Worm (Caenorhabditis elegans): Measurements from ENCODE around the gene Y51H7C.12.

Y51H7C.12 gene

DNA sequence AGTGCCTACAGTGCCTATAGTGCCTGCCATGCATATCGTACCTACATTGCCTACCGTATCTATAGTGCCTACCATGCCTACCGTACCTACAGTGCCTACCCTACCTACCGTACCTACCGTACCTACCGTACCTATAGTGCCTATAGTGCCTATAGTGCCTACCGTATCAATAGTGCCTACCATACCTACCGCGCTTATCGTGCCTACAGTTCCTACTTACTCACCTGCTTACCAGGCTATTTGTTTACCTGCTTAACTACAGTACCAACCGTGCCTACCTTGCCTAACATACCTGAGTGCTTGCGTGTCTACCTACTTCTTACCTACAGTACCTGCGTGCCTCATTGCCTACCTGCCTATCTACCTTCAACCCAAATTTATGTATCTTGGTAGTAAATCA, 5.1 kb downstream of the Y51H7C.12 start:
- no peak for TF ChIP-seq W03F9.2 (tag; optimal IDR thresholded peaks at IDR 0.05)
- no peak for TF ChIP-seq him-1 (tag; optimal IDR thresholded peaks at IDR 0.05)
- TF ChIP-seq dao-5 (tag; optimal IDR thresholded peaks at IDR 0.05) = no peak

DNA sequence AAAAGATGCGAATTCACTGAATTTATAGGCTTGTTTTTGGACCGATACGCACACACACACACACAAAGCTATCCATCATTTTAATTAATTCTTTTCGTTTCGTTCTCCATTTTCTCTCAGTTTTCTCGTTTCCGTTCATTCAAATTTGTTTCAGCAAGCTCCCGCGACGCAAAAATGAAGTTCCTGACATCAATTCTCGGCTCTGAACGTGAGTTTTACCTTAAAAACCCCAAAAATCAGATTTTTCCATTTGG, 8.3 kb downstream of the Y51H7C.12 start, which contains the start of gene Y51H7C.3:
Gene Y51H7C.3 (plus strand): TSS at position 155 of the 254 bp plus-strand sequence.
- TF ChIP-seq dao-5 (tag; optimal IDR thresholded peaks at IDR 0.05) (no peak), W03F9.2 (tag; optimal IDR thresholded peaks at IDR 0.05) (no peak), him-1 (tag; optimal IDR thresholded peaks at IDR 0.05) (no peak)

DNA sequence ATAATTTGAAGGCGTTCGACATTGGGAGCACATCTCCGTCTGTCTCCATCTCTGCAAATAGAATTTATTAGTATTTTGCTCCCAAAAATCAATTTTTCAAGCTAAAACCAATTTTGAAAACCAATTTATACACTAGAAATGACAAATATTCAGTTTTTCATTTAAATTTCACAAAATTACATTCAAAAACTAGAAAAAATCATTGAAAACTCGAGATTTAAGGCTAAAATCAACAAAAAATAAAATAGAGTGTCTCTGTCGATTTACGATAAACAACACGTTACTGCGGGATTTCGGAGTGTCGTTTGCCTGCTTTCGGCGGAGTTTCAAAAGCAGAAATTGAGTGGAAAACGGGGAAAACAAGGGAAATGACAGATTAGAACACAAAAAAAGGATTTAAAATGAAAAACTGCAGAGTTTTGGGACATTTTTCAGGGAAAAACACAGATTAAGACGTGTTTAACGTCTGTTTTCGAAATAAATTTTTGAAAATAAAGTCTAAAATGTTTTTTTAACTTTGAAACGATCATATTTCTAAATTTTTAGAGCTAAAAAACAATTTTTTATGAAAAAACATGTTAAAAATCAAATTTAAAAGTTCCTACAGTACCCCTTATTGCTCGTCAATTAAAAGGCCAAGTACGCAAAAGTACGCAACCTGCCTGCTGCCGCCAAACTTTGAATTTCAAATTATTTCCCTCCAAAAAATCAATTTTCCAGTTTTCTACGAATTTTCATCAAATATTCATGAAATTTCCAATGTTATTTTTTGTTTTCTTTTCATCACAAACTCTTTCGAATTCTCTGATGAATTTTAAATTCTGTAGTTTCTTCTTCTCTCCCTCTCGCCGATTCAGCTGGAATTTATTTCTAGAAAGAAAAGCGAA, 8.9 kb downstream of the Y51H7C.12 start, which contains the start of gene nol-6:
Gene nol-6 (minus strand): TSS at position 51 of the 887 bp plus-strand sequence.
- TF ChIP-seq W03F9.2 (tag; optimal IDR thresholded peaks at IDR 0.05) = no peak
- no peak for TF ChIP-seq dao-5 (tag; optimal IDR thresholded peaks at IDR 0.05)
- TF ChIP-seq him-1 (tag; optimal IDR thresholded peaks at IDR 0.05) = no peak

- no peak for TF ChIP-seq dao-5 (tag; optimal IDR thresholded peaks at IDR 0.05)
- TF ChIP-seq W03F9.2 (tag; optimal IDR thresholded peaks at IDR 0.05) = no peak
- TF ChIP-seq him-1 (tag; optimal IDR thresholded peaks at IDR 0.05) = no peak
Observed at ce11 chrII:1436715-1437114, 9.8 kb downstream of the Y51H7C.12 start.

- no peak for TF ChIP-seq him-1 (tag; optimal IDR thresholded peaks at IDR 0.05)
- no peak for TF ChIP-seq dao-5 (tag; optimal IDR thresholded peaks at IDR 0.05)
- TF ChIP-seq W03F9.2 (tag; optimal IDR thresholded peaks at IDR 0.05) = no peak
Observed at ce11 chrII:1423660-1424059, 22.9 kb downstream of the Y51H7C.12 start, which contains the start of gene Y51H7C.10. TSS of gene Y51H7C.10 (minus strand) at chrII:1423760.

- TF ChIP-seq him-1 (tag; optimal IDR thresholded peaks at IDR 0.05) (no peak), dao-5 (tag; optimal IDR thresholded peaks at IDR 0.05) (no peak), W03F9.2 (tag; optimal IDR thresholded peaks at IDR 0.05) (no peak)
Observed at ce11 chrII:1420806-1421463, 25.6 kb downstream of the Y51H7C.12 start.

DNA sequence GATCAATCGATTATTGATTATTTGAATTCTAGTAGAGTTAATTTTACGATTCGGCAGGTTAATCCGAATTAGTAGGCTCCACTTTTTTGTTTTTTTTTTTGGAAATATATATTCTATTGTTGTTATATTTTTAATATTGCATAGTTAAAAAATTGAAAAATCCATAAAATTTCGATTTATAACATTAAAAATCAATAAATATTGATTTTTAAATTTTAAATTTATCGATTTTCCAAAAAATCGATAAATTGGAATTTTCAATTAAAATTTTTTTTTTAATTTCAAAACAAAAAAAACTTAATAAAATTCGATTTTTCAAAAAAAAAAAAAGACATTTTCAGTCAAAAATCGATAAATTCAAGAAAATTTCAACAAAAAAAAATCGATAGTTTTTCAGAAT, 26.6 kb downstream of the Y51H7C.12 start:
- TF ChIP-seq W03F9.2 (tag; optimal IDR thresholded peaks at IDR 0.05) (no peak), dao-5 (tag; optimal IDR thresholded peaks at IDR 0.05) (no peak), him-1 (tag; optimal IDR thresholded peaks at IDR 0.05) (no peak)

DNA sequence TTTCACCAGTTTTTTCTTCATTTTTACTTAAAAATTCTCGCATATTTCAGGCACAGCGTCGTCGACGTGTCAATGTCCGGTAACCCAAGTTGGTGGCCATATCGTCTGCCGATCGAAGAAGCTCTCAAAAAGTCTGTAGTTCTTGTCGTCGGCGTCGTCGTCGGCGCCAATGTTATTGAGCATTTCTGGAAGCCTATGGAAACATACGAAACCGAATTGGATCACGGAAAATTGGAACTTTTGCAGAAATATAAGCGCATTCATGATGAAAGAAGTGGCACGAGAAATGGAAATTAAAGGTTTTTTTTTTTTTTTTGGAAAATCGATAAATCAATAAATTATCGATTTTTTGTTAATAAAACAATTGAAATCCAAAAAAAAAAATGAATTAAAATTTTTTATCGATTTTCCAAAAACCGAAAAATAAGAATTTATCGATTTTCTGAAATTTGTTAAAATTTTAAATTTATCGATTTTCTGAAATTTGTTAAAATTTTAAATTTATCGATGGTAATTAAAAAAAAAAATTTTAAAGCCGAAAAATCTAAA, 34.1 kb downstream of the Y51H7C.12 start, which contains the start of gene alkb-1:
Gene alkb-1 (plus strand): TSS at position 51 of the 549 bp plus-strand sequence.
- no peak for TF ChIP-seq W03F9.2 (tag; optimal IDR thresholded peaks at IDR 0.05)
- TF ChIP-seq him-1 (tag; optimal IDR thresholded peaks at IDR 0.05) = no peak
- TF ChIP-seq dao-5 (tag; optimal IDR thresholded peaks at IDR 0.05) = no peak

DNA sequence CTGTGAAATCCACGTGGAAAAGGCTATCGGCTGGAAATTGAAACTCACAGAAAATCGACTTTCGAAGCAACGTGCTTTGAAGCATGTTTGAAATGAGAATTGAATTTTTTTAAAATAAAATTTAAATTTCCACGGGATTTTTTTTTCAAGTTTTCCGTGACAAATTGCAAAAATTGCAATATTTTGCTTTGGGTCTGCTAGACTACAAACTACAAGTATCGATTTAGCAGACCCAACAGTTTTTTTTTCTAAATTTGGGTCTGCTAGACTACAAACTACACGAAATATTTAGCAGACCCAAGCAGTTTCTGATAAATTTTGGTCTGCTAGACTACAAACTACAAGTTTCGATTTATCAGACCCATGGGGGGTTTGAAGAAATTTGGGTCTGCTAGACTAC, 35.2 kb downstream of the Y51H7C.12 start, which contains the start of gene Y51H7C.9:
Gene Y51H7C.9 (minus strand): TSS at position 101 of the 400 bp plus-strand sequence.
- TF ChIP-seq W03F9.2 (tag; optimal IDR thresholded peaks at IDR 0.05) (no peak), him-1 (tag; optimal IDR thresholded peaks at IDR 0.05) (no peak), dao-5 (tag; optimal IDR thresholded peaks at IDR 0.05) (no peak)

ce11 chrII:1403056-1403455, 43.5 kb downstream of the Y51H7C.12 start, which contains the start of the genes Y51H7C.41 and cogc-4:
TSS of gene Y51H7C.41 (plus strand) at chrII:1403321.
TSS of gene cogc-4 (plus strand) at chrII:1403441.
- TF ChIP-seq him-1 (tag; optimal IDR thresholded peaks at IDR 0.05) (no peak), W03F9.2 (tag; optimal IDR thresholded peaks at IDR 0.05) (no peak), dao-5 (tag; optimal IDR thresholded peaks at IDR 0.05) (no peak)

ce11 chrII:1402167-1402619, 44.4 kb downstream of the Y51H7C.12 start, which contains the start of gene Y51H7C.7:
TSS of gene Y51H7C.7 (plus strand) at chrII:1402569.
- no peak for TF ChIP-seq him-1 (tag; optimal IDR thresholded peaks at IDR 0.05)
- no peak for TF ChIP-seq dao-5 (tag; optimal IDR thresholded peaks at IDR 0.05)
- no peak for TF ChIP-seq W03F9.2 (tag; optimal IDR thresholded peaks at IDR 0.05)

ce11 chrII:1401474-1401873, 45.1 kb downstream of the Y51H7C.12 start, which contains the start of gene Y51H7C.8:
TSS of gene Y51H7C.8 (plus strand) at chrII:1401774.
- TF ChIP-seq dao-5 (tag; optimal IDR thresholded peaks at IDR 0.05) (no peak), W03F9.2 (tag; optimal IDR thresholded peaks at IDR 0.05) (no peak), him-1 (tag; optimal IDR thresholded peaks at IDR 0.05) (no peak)

DNA sequence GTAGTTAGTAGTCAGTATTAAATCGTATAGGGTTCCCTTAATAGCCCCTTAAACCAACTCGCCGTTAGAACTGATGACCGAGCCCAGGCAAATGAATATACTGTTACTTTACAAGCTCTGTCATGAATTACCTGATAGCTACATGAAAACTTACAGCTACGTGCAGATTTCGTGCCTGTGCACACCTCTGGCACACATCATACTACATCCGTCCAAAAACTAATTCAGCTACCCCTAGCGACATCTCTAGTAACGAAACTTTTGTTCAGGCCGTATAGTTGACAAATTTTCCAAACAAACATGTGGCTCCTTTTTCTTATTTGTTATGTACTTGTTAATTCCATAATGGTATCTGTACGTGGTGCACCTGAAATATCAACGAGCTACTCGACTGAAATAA, 46.4 kb downstream of the Y51H7C.12 start, which contains the start of gene F54D12.1:
Gene F54D12.1 (plus strand): TSS at position 301 of the 400 bp plus-strand sequence.
- TF ChIP-seq dao-5 (tag; optimal IDR thresholded peaks at IDR 0.05) (no peak), W03F9.2 (tag; optimal IDR thresholded peaks at IDR 0.05) (no peak), him-1 (tag; optimal IDR thresholded peaks at IDR 0.05) (no peak)
